Worm (Caenorhabditis elegans) whole organism, L1 larva: ENCODE results near the gene F35H10.2.

Source experiments
- C04F5.9 ChIP-seq: sonication (generic microtip); optimal IDR thresholded peaks from 2 replicates; lab custom pipeline; 2016; ENCODE audit warnings: missing genetic modification characterization, missing compliant biosample characterization
- ceh-82 ChIP-seq, 3 experiments: fragments of 150-350 bp in 1 of 3; sonication (generic microtip) in 2 of 3; optimal IDR thresholded peaks; 2 replicates each; lab custom pipeline; 2014 to 2017; ENCODE audit warnings: missing biosample characterization in 3 of 3, missing genetic modification characterization in 3 of 3
- ces-1 ChIP-seq: fragments of 150-350 bp; optimal IDR thresholded peaks from 2 replicates; lab custom pipeline; 2014; ENCODE audit warnings: missing biosample characterization, missing genetic modification reagents, missing genetic modification characterization
- nhr-11 ChIP-seq: fragments of 150-350 bp; optimal IDR thresholded peaks from 2 replicates; lab custom pipeline; 2014; ENCODE audit warnings: missing biosample characterization, missing genetic modification characterization
- pqm-1 ChIP-seq: sonication (generic microtip); optimal IDR thresholded peaks from 3 replicates; lab custom pipeline; 2017; ENCODE audit warnings: missing biosample characterization, missing genetic modification characterization
- tlp-1 ChIP-seq: fragments of 150-350 bp; optimal IDR thresholded peaks from 2 replicates; lab custom pipeline; 2014; ENCODE audit warnings: missing biosample characterization, missing genetic modification characterization

- TF ChIP-seq nhr-11 (tag; lab: Kevin White, UChicago) (no peak), ceh-82 (tag; optimal IDR thresholded peaks at IDR 0.05; lab: Kevin White, UChicago) (no peak), pqm-1 (no peak), ces-1 (GFP tag; lab: Kevin White, UChicago) (no peak), tlp-1 (tag; lab: Kevin White, UChicago) (no peak), C04F5.9 (tag; lab: Kevin White, UChicago) (no peak)
Observed at ce11 chrIV:8333954-8333987, 4.8 kb downstream of the F35H10.2 start, which contains the start of gene his-31.
